Fruit fly (Drosophila melanogaster) whole organism, embryonic: ENCODE data around the gene CG12608.

Source experiments
- Atf-2 ChIP-seq: fragments of 200-800 bp; sonication (Bioruptor generic); optimal IDR thresholded peaks from 2 replicates; lab custom pipeline; 2016; ENCODE audit warnings: missing biosample characterization, missing genetic modification characterization
- Bdp1 ChIP-seq: fragments of 200-800 bp; sonication (Bioruptor generic); optimal IDR thresholded peaks from 3 replicates; lab custom pipeline; 2016; ENCODE audit warnings: missing biosample characterization, missing genetic modification characterization
- BtbVII ChIP-seq: fragments of 200-800 bp; sonication (Bioruptor generic); optimal IDR thresholded peaks from 3 replicates; lab custom pipeline; 2017; ENCODE audit warnings: missing biosample characterization, mild to moderate bottlenecking, missing genetic modification characterization
- CG11247 ChIP-seq: fragments of 200-800 bp; sonication (Bioruptor generic); IDR thresholded peaks from 2 replicates; pipeline ENCODE4 v1.3.6; 2022; ENCODE audit warnings: missing biosample characterization, missing genetic modification characterization
- CG11696 ChIP-seq: fragments of 200-800 bp; sonication (Bioruptor generic); IDR thresholded peaks from 2 replicates; pipeline ENCODE4 v1.3.6; 2022; ENCODE audit warnings: missing biosample characterization, missing genetic modification characterization
- CG13624 ChIP-seq: fragments of 200-800 bp; sonication (Bioruptor generic); optimal IDR thresholded peaks from 2 replicates; lab custom pipeline; 2016; ENCODE audit warnings: missing biosample characterization, missing genetic modification characterization
- CG14667 ChIP-seq: fragments of 200-800 bp; sonication (Bioruptor generic); IDR thresholded peaks from 2 replicates; pipeline ENCODE4 v1.3.6; 2022; ENCODE audit warnings: missing biosample characterization, missing genetic modification characterization
- CG17361 ChIP-seq: fragments of 200-800 bp; sonication (Bioruptor generic); IDR thresholded peaks from 3 replicates; pipeline ENCODE4 v1.3.6; 2022; ENCODE audit warnings: missing biosample characterization, missing genetic modification characterization
- CG33213 ChIP-seq: fragments of 200-800 bp; sonication (Bioruptor generic); optimal IDR thresholded peaks from 3 replicates; lab custom pipeline; 2016; ENCODE audit warnings: missing biosample characterization, missing genetic modification characterization
- CG42726 ChIP-seq: fragments of 200-800 bp; sonication (Bioruptor generic); IDR thresholded peaks from 2 replicates; pipeline ENCODE4 v1.3.6; 2022; ENCODE audit warnings: missing biosample characterization, missing genetic modification characterization; ENCODE audit not compliant: partially characterized antibody
- CG4328 ChIP-seq: fragments of 200-800 bp; sonication (Bioruptor generic); optimal IDR thresholded peaks from 3 replicates; lab custom pipeline; 2017; ENCODE audit warnings: missing biosample characterization, missing genetic modification reagents, missing genetic modification characterization
- CG43689 ChIP-seq: fragments of 200-800 bp; sonication (Bioruptor generic); IDR thresholded peaks from 2 replicates; pipeline ENCODE4 v1.3.6; 2022; ENCODE audit warnings: missing biosample characterization, missing genetic modification characterization
- CG4707 ChIP-seq: fragments of 200-800 bp; sonication (Bioruptor generic); optimal IDR thresholded peaks from 2 replicates; lab custom pipeline; 2018; ENCODE audit warnings: missing biosample characterization, mild to moderate bottlenecking, missing genetic modification characterization, moderate library complexity
- CG5180 ChIP-seq: fragments of 200-800 bp; sonication (Bioruptor generic); optimal IDR thresholded peaks from 3 replicates; lab custom pipeline; 2017; ENCODE audit warnings: missing biosample characterization, missing genetic modification characterization, mild to moderate bottlenecking, moderate library complexity, missing genetic modification reagents
- CG6254 ChIP-seq: fragments of 200-800 bp; sonication (Bioruptor generic); optimal IDR thresholded peaks from 3 replicates; lab custom pipeline; 2017; ENCODE audit warnings: mild to moderate bottlenecking, missing biosample characterization, missing genetic modification reagents, missing genetic modification characterization
- CG6654 ChIP-seq: fragments of 200-800 bp; sonication (Bioruptor generic); optimal IDR thresholded peaks from 2 replicates; lab custom pipeline; 2017; ENCODE audit warnings: missing biosample characterization, mild to moderate bottlenecking, missing genetic modification characterization
- CG7357 ChIP-seq: fragments of 200-800 bp; sonication (Bioruptor generic); IDR thresholded peaks from 3 replicates; pipeline ENCODE4 v1.3.6; 2022; ENCODE audit warnings: missing biosample characterization, missing genetic modification characterization
- CG7556 ChIP-seq: fragments of 200-800 bp; sonication (Bioruptor generic); optimal IDR thresholded peaks from 2 replicates; lab custom pipeline; 2017; ENCODE audit warnings: missing biosample characterization, mild to moderate bottlenecking, missing genetic modification characterization
- CG7987 ChIP-seq: fragments of 200-800 bp; sonication (Bioruptor generic); optimal IDR thresholded peaks from 2 replicates; lab custom pipeline; 2018; ENCODE audit warnings: missing biosample characterization, mild to moderate bottlenecking, missing genetic modification characterization, moderate library complexity
- CG8281 ChIP-seq: fragments of 200-800 bp; sonication (Bioruptor generic); optimal IDR thresholded peaks from 2 replicates; lab custom pipeline; 2018; ENCODE audit warnings: missing biosample characterization, mild to moderate bottlenecking, missing genetic modification characterization, moderate library complexity
- CG8924 ChIP-seq: fragments of 200-800 bp; optimal IDR thresholded peaks from 3 replicates; lab custom pipeline; 2019; ENCODE audit warnings: missing biosample characterization, mild to moderate bottlenecking, missing genetic modification characterization, moderate library complexity
- CG8944 ChIP-seq: fragments of 200-800 bp; sonication (Bioruptor generic); optimal IDR thresholded peaks from 3 replicates; lab custom pipeline; 2016; ENCODE audit warnings: missing biosample characterization, missing genetic modification characterization
- CG9437 ChIP-seq: fragments of 200-800 bp; sonication (Bioruptor generic); optimal IDR thresholded peaks from 2 replicates; lab custom pipeline; 2018; ENCODE audit warnings: missing biosample characterization, mild to moderate bottlenecking, missing genetic modification characterization
- CTCF ChIP-seq: fragments of 200-800 bp; sonication (Bioruptor generic); optimal IDR thresholded peaks from 2 replicates; lab custom pipeline; 2017; ENCODE audit warnings: missing biosample characterization, mild to moderate bottlenecking, missing genetic modification characterization, moderate library complexity
- Dbx ChIP-seq: fragments of 200-800 bp; sonication (Bioruptor generic); IDR thresholded peaks from 3 replicates; pipeline ENCODE4 v1.3.6; 2022; ENCODE audit warnings: missing biosample characterization, missing genetic modification characterization
- H2.0 ChIP-seq: fragments of 200-800 bp; sonication (Bioruptor generic); IDR thresholded peaks from 2 replicates; pipeline ENCODE4 v1.3.6; 2022; ENCODE audit warnings: missing biosample characterization, missing genetic modification characterization
- Lhr ChIP-seq: fragments of 200-800 bp; sonication (Bioruptor generic); optimal IDR thresholded peaks from 3 replicates; lab custom pipeline; 2017; ENCODE audit warnings: mild to moderate bottlenecking, missing biosample characterization, missing genetic modification reagents, missing genetic modification characterization
- Mad ChIP-seq: fragments of 200-800 bp; sonication (Bioruptor generic); optimal IDR thresholded peaks from 2 replicates; lab custom pipeline; 2016; ENCODE audit warnings: missing biosample characterization, missing genetic modification characterization
- Ravus ChIP-seq: fragments of 200-800 bp; sonication (Bioruptor generic); IDR thresholded peaks from 2 replicates; pipeline ENCODE4 v1.3.6; 2022; ENCODE audit warnings: missing biosample characterization, missing genetic modification characterization
- Six4 ChIP-seq: fragments of 200-800 bp; sonication (Bioruptor generic); optimal IDR thresholded peaks from 2 replicates; lab custom pipeline; 2016; ENCODE audit warnings: missing biosample characterization, missing genetic modification characterization
- TFAM ChIP-seq: fragments of 200-800 bp; sonication (Bioruptor generic); optimal IDR thresholded peaks from 2 replicates; lab custom pipeline; 2017; ENCODE audit warnings: missing biosample characterization, missing genetic modification characterization, inconsistent platforms
- Usf ChIP-seq: fragments of 200-800 bp; sonication (Bioruptor generic); optimal IDR thresholded peaks from 2 replicates; lab custom pipeline; 2017; ENCODE audit warnings: missing genotype, missing biosample characterization, missing genetic modification characterization
- Xbp1 ChIP-seq: fragments of 200-800 bp; sonication (Bioruptor generic); optimal IDR thresholded peaks from 3 replicates; lab custom pipeline; 2016; ENCODE audit warnings: missing biosample characterization, mild to moderate bottlenecking, missing genetic modification characterization
- al ChIP-seq: fragments of 200-800 bp; sonication (Bioruptor generic); IDR thresholded peaks from 2 replicates; pipeline ENCODE4 v1.3.6; 2022; ENCODE audit warnings: missing biosample characterization, missing genetic modification characterization
- aop ChIP-seq: fragments of 200-800 bp; sonication (Bioruptor generic); IDR thresholded peaks from 2 replicates; pipeline ENCODE4 v1.3.6; 2022; ENCODE audit warnings: missing biosample characterization, missing genetic modification characterization
- caup ChIP-seq: fragments of 200-800 bp; sonication (Bioruptor generic); optimal IDR thresholded peaks from 3 replicates; lab custom pipeline; 2017; ENCODE audit warnings: missing biosample characterization, mild to moderate bottlenecking, missing genetic modification characterization, moderate library complexity; ENCODE audit not compliant: severe bottlenecking
- corto ChIP-seq: fragments of 200-800 bp; sonication (Bioruptor generic); optimal IDR thresholded peaks from 2 replicates; lab custom pipeline; 2016; ENCODE audit warnings: missing biosample characterization, mild to moderate bottlenecking, missing genetic modification characterization, moderate library complexity
- dpn ChIP-seq, 2 experiments: fragments of 200-800 bp; sonication (Bioruptor generic); optimal IDR thresholded peaks; 3 replicates each; lab custom pipeline; 2016; ENCODE audit warnings: missing biosample characterization in 2 of 2, missing genetic modification characterization in 2 of 2
- emc ChIP-seq: fragments of 200-800 bp; sonication (Bioruptor generic); optimal IDR thresholded peaks from 2 replicates; lab custom pipeline; 2016; ENCODE audit warnings: missing biosample characterization, missing genetic modification characterization
- klu ChIP-seq: fragments of 200-800 bp; sonication (Bioruptor generic); IDR thresholded peaks from 2 replicates; pipeline ENCODE4 v1.3.6; 2022; ENCODE audit warnings: missing biosample characterization, missing genetic modification characterization
- lilli ChIP-seq: fragments of 200-800 bp; sonication (Bioruptor generic); optimal IDR thresholded peaks from 3 replicates; lab custom pipeline; 2016; ENCODE audit warnings: missing biosample characterization, missing genetic modification characterization
- lola ChIP-seq, 3 experiments: fragments of >200 bp in 2 of 3; fragments of 200-800 bp in 1 of 3; sonication (Bioruptor generic) in 1 of 3; optimal IDR thresholded peaks; 2 replicates each; lab custom pipeline; 2017 to 2019; ENCODE audit warnings: missing biosample characterization in 3 of 3, missing genetic modification characterization in 3 of 3, mild to moderate bottlenecking in 1 of 3, moderate library complexity in 1 of 3
- pros ChIP-seq: fragments of 200-800 bp; sonication (Bioruptor generic); optimal IDR thresholded peaks from 3 replicates; lab custom pipeline; 2019; ENCODE audit warnings: missing biosample characterization, mild to moderate bottlenecking, missing genetic modification characterization, moderate library complexity
- psq ChIP-seq: fragments of 200-800 bp; sonication (Bioruptor generic); optimal IDR thresholded peaks from 2 replicates; lab custom pipeline; 2017; ENCODE audit warnings: missing biosample characterization, missing genetic modification characterization
- row ChIP-seq: fragments of 200-800 bp; sonication (Bioruptor generic); IDR thresholded peaks from 3 replicates; pipeline ENCODE4 v1.3.6; 2022; ENCODE audit warnings: missing biosample characterization, missing genetic modification characterization
- sd ChIP-seq: fragments of 200-800 bp; sonication (Bioruptor generic); optimal IDR thresholded peaks from 3 replicates; lab custom pipeline; 2018; ENCODE audit warnings: missing biosample characterization, mild to moderate bottlenecking, missing genetic modification characterization, moderate library complexity
- sim ChIP-seq: fragments of 200-800 bp; sonication (Bioruptor generic); IDR thresholded peaks from 2 replicates; pipeline ENCODE4 v1.3.6; 2022; ENCODE audit warnings: missing biosample characterization, missing genetic modification characterization
- stwl ChIP-seq: fragments of 200-800 bp; sonication (Bioruptor generic); optimal IDR thresholded peaks from 3 replicates; lab custom pipeline; 2018; ENCODE audit warnings: missing biosample characterization, mild to moderate bottlenecking, missing genetic modification characterization, moderate library complexity
- sug ChIP-seq: fragments of 200-800 bp; optimal IDR thresholded peaks from 2 replicates; lab custom pipeline; 2019; ENCODE audit warnings: missing biosample characterization, mild to moderate bottlenecking, missing genetic modification characterization, moderate library complexity
- wdn ChIP-seq: fragments of 200-800 bp; sonication (Bioruptor generic); IDR thresholded peaks from 2 replicates; pipeline ENCODE4 v1.3.6; 2022; ENCODE audit warnings: missing biosample characterization, missing genetic modification characterization
- wek ChIP-seq: fragments of 200-800 bp; sonication (Bioruptor generic); optimal IDR thresholded peaks from 3 replicates; lab custom pipeline; 2018; ENCODE audit warnings: missing biosample characterization, mild to moderate bottlenecking, missing genetic modification characterization, moderate library complexity

CG12608 gene

dm6 chrX:15312074-15312881, 32.1 kb downstream of the CG12608 start (continued):
- TF ChIP-seq Lhr (GFP tag; lab: Kevin White, UChicago) (no peak), sd (tag; lab: Kevin White, UChicago) (no peak), CG6654 (GFP tag; lab: Kevin White, UChicago) (no peak), CG7357 (no peak), CG8281 (tag; lab: Kevin White, UChicago) (no peak), caup (GFP tag; lab: Kevin White, UChicago) (no peak), CG42726 (GFP tag; lab: Robert Waterston, UW) (no peak), Ravus (GFP tag; lab: Robert Waterston, UW) (no peak), corto (GFP tag; lab: Kevin White, UChicago) (no peak), CG8924 (tag; lab: Kevin White, UChicago) (peak; percentile 26), lilli (GFP tag; lab: Kevin White, UChicago) (no peak), stwl (tag; lab: Kevin White, UChicago) (no peak), aop (no peak), sim (no peak), TFAM (GFP tag; lab: Kevin White, UChicago) (no peak), CG43689 (GFP tag; lab: Robert Waterston, UW) (no peak), BtbVII (GFP tag; lab: Kevin White, UChicago) (no peak), pros (GFP tag; lab: Kevin White, UChicago) (no peak), CG33213 (GFP tag; lab: Kevin White, UChicago) (no peak), lola (GFP tag; optimal IDR thresholded peaks at IDR 0.05; lab: Kevin White, UChicago) (no peak), Xbp1 (peak; percentile 46), CG9437 (peak; percentile 27), CG4707 (GFP tag; lab: Kevin White, UChicago) (no peak), wek (GFP tag; lab: Kevin White, UChicago) (no peak), CTCF (GFP tag; lab: Kevin White, UChicago) (no peak), sug (tag; lab: Kevin White, UChicago) (no peak), Atf-2 (no peak), Usf (GFP tag; lab: Kevin White, UChicago) (no peak), CG11696 (GFP tag; lab: Robert Waterston, UW) (no peak), al (GFP tag; lab: Robert Waterston, UW) (no peak), emc (GFP tag; lab: Kevin White, UChicago) (no peak), row (peak; percentile 48; the same call in 1 of the 3 replicates), CG7556 (GFP tag; lab: Kevin White, UChicago) (peak; percentile 58), CG8944 (GFP tag; lab: Kevin White, UChicago) (no peak), Six4 (GFP tag; lab: Kevin White, UChicago) (no peak), dpn (GFP tag; optimal IDR thresholded peaks at IDR 0.05; lab: Kevin White, UChicago) (peak in 1 of 2 experiments; percentile 24), CG11247 (GFP tag; lab: Robert Waterston, UW) (no peak), CG5180 (GFP tag; lab: Kevin White, UChicago) (peak; percentile 10), CG6254 (GFP tag; lab: Kevin White, UChicago) (no peak), klu (GFP tag; lab: Robert Waterston, UW) (no peak), H2.0 (GFP tag; lab: Robert Waterston, UW) (no peak), psq (GFP tag; lab: Kevin White, UChicago) (no peak), Mad (no peak), Bdp1 (GFP tag; lab: Kevin White, UChicago) (no peak), CG4328 (no peak), CG14667 (GFP tag; lab: Robert Waterston, UW) (no peak), wdn (GFP tag; lab: Robert Waterston, UW) (no peak), Dbx (GFP tag; lab: Robert Waterston, UW) (no peak), CG7987 (GFP tag; lab: Kevin White, UChicago) (no peak), CG13624 (GFP tag; lab: Kevin White, UChicago) (no peak), CG17361 (GFP tag; lab: Robert Waterston, UW) (peak; percentile 64)
